Worm (Caenorhabditis elegans): Measurements from ENCODE around the gene srt-41.

DNA sequence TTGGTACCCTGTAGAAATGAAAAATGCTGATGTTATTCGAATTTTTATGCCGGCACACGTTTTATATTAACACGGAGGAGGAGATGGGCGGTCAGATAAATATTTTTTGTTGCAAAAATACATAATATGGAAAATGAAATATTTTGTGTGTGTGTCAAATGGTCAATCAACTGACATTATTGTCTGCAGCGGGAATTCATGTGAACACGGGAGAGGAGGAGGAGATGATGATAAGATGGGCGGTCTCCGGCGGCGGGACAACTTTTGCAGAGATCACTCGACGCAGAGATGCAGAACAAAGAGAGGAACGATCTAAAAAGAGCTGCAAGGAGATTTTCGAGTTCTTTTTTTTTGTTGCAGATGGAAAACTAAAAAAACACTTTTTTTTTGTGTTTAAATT lies 31.2 kb downstream of the srt-41 start, which contains the start of gene dhs-13:
- TF ChIP-seq zip-8 (tag; optimal IDR thresholded peaks at IDR 0.05) (no peak), nhr-28 (tag; optimal IDR thresholded peaks at IDR 0.05) (no peak), snpc-4 (tag; optimal IDR thresholded peaks at IDR 0.05) (no peak), mab-5 (tag; optimal IDR thresholded peaks at IDR 0.05) (no peak), flh-1 (GFP tag; optimal IDR thresholded peaks at IDR 0.05) (no peak), nhr-237 (tag; optimal IDR thresholded peaks at IDR 0.05) (no peak)

Measured in whole organism, mixed stage, embryonic.